Worm (Caenorhabditis elegans) whole organism, L3 larva: Measurements from ENCODE around the gene sup-26.

Experiments used
- aly-2 ChIP-seq: fragments of 150-350 bp; optimal IDR thresholded peaks from 2 replicates; lab custom pipeline; 2014; ENCODE audit warnings: missing biosample characterization, missing genetic modification characterization
- ama-1 ChIP-seq: fragments of 150-350 bp; optimal IDR thresholded peaks from 2 replicates; lab custom pipeline; 2018
- ceh-16 ChIP-seq: sonication (generic microtip); optimal IDR thresholded peaks from 2 replicates; lab custom pipeline; 2017; ENCODE audit warnings: missing biosample characterization, missing genetic modification characterization
- ceh-28 ChIP-seq: fragments of 150-350 bp; optimal IDR thresholded peaks from 2 replicates; lab custom pipeline; 2014; ENCODE audit warnings: missing biosample characterization, missing genetic modification reagents, missing genetic modification characterization
- ceh-9 ChIP-seq: sonication (generic microtip); optimal IDR thresholded peaks from 2 replicates; lab custom pipeline; 2018; ENCODE audit warnings: missing biosample characterization, missing genetic modification characterization
- daf-12 ChIP-seq: fragments of 150-350 bp; optimal IDR thresholded peaks from 2 replicates; lab custom pipeline; 2014; ENCODE audit warnings: missing biosample characterization, missing genetic modification reagents, missing genetic modification characterization
- egl-5 ChIP-seq: fragments of 150-350 bp; optimal IDR thresholded peaks from 2 replicates; lab custom pipeline; 2017; ENCODE audit warnings: missing biosample characterization, missing genetic modification reagents, missing genetic modification characterization, inconsistent platforms
- elt-1 ChIP-seq: fragments of 150-350 bp; optimal IDR thresholded peaks from 2 replicates; lab custom pipeline; 2014; ENCODE audit warnings: missing biosample characterization, missing genetic modification characterization
- elt-2 ChIP-seq: sonication (generic microtip); optimal IDR thresholded peaks from 2 replicates; lab custom pipeline; 2016; ENCODE audit warnings: missing genetic modification reagents, mild to moderate bottlenecking, missing genetic modification characterization, missing compliant biosample characterization
- fkh-10 ChIP-seq: sonication (generic microtip); optimal IDR thresholded peaks from 2 replicates; lab custom pipeline; 2017; ENCODE audit warnings: missing biosample characterization, missing genetic modification reagents, missing genetic modification characterization
- fkh-2 ChIP-seq: fragments of 150-350 bp; optimal IDR thresholded peaks from 2 replicates; lab custom pipeline; 2014; ENCODE audit warnings: missing biosample characterization, missing genetic modification reagents, missing genetic modification characterization
- fos-1 ChIP-seq: fragments of 150-350 bp; optimal IDR thresholded peaks from 2 replicates; lab custom pipeline; 2014; ENCODE audit warnings: missing biosample characterization, missing genetic modification characterization
- hmg-11 ChIP-seq: sonication (generic microtip); optimal IDR thresholded peaks from 2 replicates; lab custom pipeline; 2016; ENCODE audit warnings: missing genetic modification characterization, missing compliant biosample characterization
- jun-1 ChIP-seq: fragments of 150-350 bp; optimal IDR thresholded peaks from 2 replicates; lab custom pipeline; 2014; ENCODE audit warnings: missing biosample characterization, missing genetic modification reagents, missing genetic modification characterization
- lin-15B ChIP-seq: fragments of 150-350 bp; optimal IDR thresholded peaks from 2 replicates; lab custom pipeline; 2014; ENCODE audit warnings: missing biosample characterization, missing genetic modification characterization
- lin-39 ChIP-seq: fragments of 150-350 bp; optimal IDR thresholded peaks from 2 replicates; lab custom pipeline; 2018; ENCODE audit warnings: missing biosample characterization, missing genetic modification reagents, missing genetic modification characterization
- lsy-12 ChIP-seq: sonication (generic microtip); optimal IDR thresholded peaks from 2 replicates; lab custom pipeline; 2016; ENCODE audit warnings: mild to moderate bottlenecking, missing genetic modification characterization, missing compliant biosample characterization
- mml-1 ChIP-seq: fragments of 150-350 bp; sonication (generic microtip); optimal IDR thresholded peaks from 3 replicates; lab custom pipeline; 2014; ENCODE audit warnings: missing biosample characterization, missing genetic modification characterization
- nfya-1 ChIP-seq: sonication (generic microtip); optimal IDR thresholded peaks from 2 replicates; lab custom pipeline; 2017; ENCODE audit warnings: missing genetic modification characterization, mild to moderate bottlenecking, missing compliant biosample characterization, antibody characterized with exemption, moderate library complexity; ENCODE audit not compliant: insufficient read depth
- nhr-23 ChIP-seq: fragments of 150-350 bp; optimal IDR thresholded peaks from 2 replicates; lab custom pipeline; 2014; ENCODE audit warnings: missing biosample characterization, missing genetic modification reagents, missing genetic modification characterization
- nhr-237 ChIP-seq: fragments of 150-350 bp; optimal IDR thresholded peaks from 2 replicates; lab custom pipeline; 2014; ENCODE audit warnings: missing biosample characterization, missing genetic modification characterization
- nhr-25 ChIP-seq: sonication (generic microtip); optimal IDR thresholded peaks from 2 replicates; lab custom pipeline; 2017; ENCODE audit warnings: missing biosample characterization, missing genetic modification characterization
- nhr-43 ChIP-seq: sonication (generic microtip); optimal IDR thresholded peaks from 2 replicates; lab custom pipeline; 2016; ENCODE audit warnings: mild to moderate bottlenecking, missing genetic modification characterization, missing compliant biosample characterization; ENCODE audit not compliant: poor library complexity, severe bottlenecking
- nhr-77 ChIP-seq: fragments of 150-350 bp; optimal IDR thresholded peaks from 2 replicates; lab custom pipeline; 2014; ENCODE audit warnings: missing biosample characterization, missing genetic modification characterization
- sea-2 ChIP-seq: fragments of 150-350 bp; sonication (generic microtip); optimal IDR thresholded peaks from 4 replicates; lab custom pipeline; 2014; ENCODE audit warnings: missing biosample characterization, missing genetic modification reagents, missing genetic modification characterization
- skn-1 ChIP-seq: fragments of 150-350 bp; optimal IDR thresholded peaks from 2 replicates; lab custom pipeline; 2014; ENCODE audit warnings: missing biosample characterization, missing genetic modification characterization
- snpc-4 ChIP-seq: fragments of 150-350 bp; optimal IDR thresholded peaks from 2 replicates; lab custom pipeline; 2014; ENCODE audit warnings: missing biosample characterization, missing genetic modification characterization
- tbx-2 ChIP-seq: sonication (generic microtip); optimal IDR thresholded peaks from 2 replicates; lab custom pipeline; 2016; ENCODE audit warnings: mild to moderate bottlenecking, missing genetic modification characterization, missing compliant biosample characterization
- unc-39 ChIP-seq: sonication (generic microtip); optimal IDR thresholded peaks from 4 replicates; lab custom pipeline; 2017; ENCODE audit warnings: missing biosample characterization, missing genetic modification characterization
- unc-62 ChIP-seq: fragments of 150-350 bp; sonication (generic microtip); optimal IDR thresholded peaks from 4 replicates; lab custom pipeline; 2014; ENCODE audit warnings: missing biosample characterization, missing genetic modification reagents, missing genetic modification characterization
- zag-1 ChIP-seq: fragments of 150-350 bp; optimal IDR thresholded peaks from 2 replicates; lab custom pipeline; 2014; ENCODE audit warnings: missing biosample characterization, missing genetic modification characterization
- ztf-4 ChIP-seq: fragments of 150-350 bp; optimal IDR thresholded peaks from 2 replicates; lab custom pipeline; 2014; ENCODE audit warnings: missing biosample characterization, missing genetic modification characterization

sup-26 gene

ce11 chrIII:4309303-4309702 lies 29.3 kb upstream of the sup-26 start:
- TF ChIP-seq nhr-77 (tag; lab: Kevin White, UChicago) (no peak), zag-1 (tag; lab: Kevin White, UChicago) (no peak), ceh-28 (tag; lab: Kevin White, UChicago) (no peak), fos-1 (tag; lab: Kevin White, UChicago) (no peak), sea-2 (GFP tag; lab: Kevin White, UChicago) (no peak), aly-2 (tag; lab: Kevin White, UChicago) (no peak), lin-15B (tag; lab: Kevin White, UChicago) (no peak), unc-39 (tag; lab: Kevin White, UChicago) (no peak), jun-1 (tag; lab: Kevin White, UChicago) (no peak), daf-12 (no peak), elt-2 (tag; lab: Kevin White, UChicago) (no peak), nhr-25 (tag; lab: Kevin White, UChicago) (no peak), lsy-12 (tag; lab: Kevin White, UChicago) (no peak), tbx-2 (tag; lab: Kevin White, UChicago) (no peak), ceh-9 (no peak), skn-1 (tag; lab: Kevin White, UChicago) (no peak), ztf-4 (tag; lab: Kevin White, UChicago) (no peak)

- TF ChIP-seq nhr-25 (tag; lab: Kevin White, UChicago) = peak; percentile 47
- TF ChIP-seq elt-1 = no peak
- TF ChIP-seq, all 47 proteins: peak for 1
These were observed 22.8 kb upstream of the sup-26 start for ce11 chrIII:4302780-4303179.

- TF ChIP-seq daf-12 (no peak), ceh-16 (tag; lab: Kevin White, UChicago) (no peak), unc-39 (tag; lab: Kevin White, UChicago) (no peak), fkh-10 (GFP tag; lab: Kevin White, UChicago) (no peak), tbx-2 (tag; lab: Kevin White, UChicago) (no peak), lsy-12 (tag; lab: Kevin White, UChicago) (no peak), fkh-2 (no peak), snpc-4 (tag; lab: Kevin White, UChicago) (no peak)
- TF ChIP-seq, all 47 proteins: peak for 0
These were observed 22.3 kb upstream of the sup-26 start, which contains the start of gene R10E4.9 for ce11 chrIII:4302293-4302692. R10E4.9 (minus strand) TSS chrIII:4302393.

ce11 chrIII:4300989-4301498 lies 21.0 kb upstream of the sup-26 start, which contains the start of gene R10E4.11:
R10E4.11 (minus strand) TSS chrIII:4301039.
- TF ChIP-seq sea-2 (GFP tag; lab: Kevin White, UChicago) (no peak), hmg-11 (peak; percentile 12)

ce11 chrIII:4294153-4294862 lies 14.3 kb upstream of the sup-26 start, which contains the start of the genes nth-1 and R10E4.7:
nth-1 (minus strand) TSS chrIII:4294253.
R10E4.7 (plus strand) TSS chrIII:4294812.
- TF ChIP-seq fkh-2 (no peak), zag-1 (tag; lab: Kevin White, UChicago) (no peak), aly-2 (tag; lab: Kevin White, UChicago) (no peak), nhr-237 (tag; lab: Kevin White, UChicago) (no peak)

ce11 chrIII:4293108-4293507 lies 13.1 kb upstream of the sup-26 start, which contains the start of gene R10E4.6:
R10E4.6 (plus strand) TSS chrIII:4293408.
- TF ChIP-seq ceh-28 (tag; lab: Kevin White, UChicago) = no peak
- TF ChIP-seq mml-1 (tag; lab: Kevin White, UChicago) = no peak
- TF ChIP-seq fos-1 (tag; lab: Kevin White, UChicago) = no peak
- no peak for TF ChIP-seq elt-1
- TF ChIP-seq ama-1 (lab: Kevin White, UChicago) = no peak
- TF ChIP-seq egl-5 (tag; lab: Kevin White, UChicago) = no peak
- TF ChIP-seq unc-39 (tag; lab: Kevin White, UChicago) = no peak
- TF ChIP-seq nhr-23 = no peak
- no peak for TF ChIP-seq lin-39
- no peak for TF ChIP-seq nhr-43 (tag; lab: Kevin White, UChicago)
- no peak for TF ChIP-seq lin-15B (tag; lab: Kevin White, UChicago)
- no peak for TF ChIP-seq unc-62
- no peak for TF ChIP-seq daf-12
- TF ChIP-seq nhr-237 (tag; lab: Kevin White, UChicago) = no peak
- no peak for TF ChIP-seq nhr-77 (tag; lab: Kevin White, UChicago)
- TF ChIP-seq nfya-1 (tag; lab: Kevin White, UChicago) = no peak
- TF ChIP-seq, all 47 proteins: peak for 0
